Worm (Caenorhabditis elegans): ENCODE results near the gene ubc-22.

DNA sequence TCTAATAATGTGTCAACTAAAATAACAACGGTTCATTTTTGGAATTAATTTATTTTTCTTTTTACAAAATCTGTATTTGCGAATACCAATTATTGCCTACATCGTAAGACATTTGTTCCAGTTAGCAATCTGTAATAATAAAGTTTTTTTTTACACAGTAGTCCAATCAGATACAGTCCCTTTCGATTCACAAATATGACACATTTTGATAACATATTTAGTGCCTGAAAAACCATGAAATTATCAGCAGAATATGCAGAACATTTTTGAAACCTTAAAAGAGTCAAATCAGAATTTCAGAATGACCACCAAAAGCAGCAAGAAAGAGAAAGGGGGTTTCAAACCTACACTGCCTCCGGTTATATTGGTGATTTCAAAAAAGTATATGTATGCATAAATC is 10.4 kb upstream of the ubc-22 start, which contains the start of gene C06E2.2:
- TF ChIP-seq blmp-1 (tag; optimal IDR thresholded peaks at IDR 0.05) (no peak), ces-1 (GFP tag; optimal IDR thresholded peaks at IDR 0.05) (no peak), flh-1 (GFP tag; optimal IDR thresholded peaks at IDR 0.05) (no peak), nhr-12 (tag; optimal IDR thresholded peaks at IDR 0.05) (no peak), nhr-237 (tag; optimal IDR thresholded peaks at IDR 0.05) (no peak), ztf-11 (tag; optimal IDR thresholded peaks at IDR 0.05) (no peak), unc-62 (GFP tag; optimal IDR thresholded peaks at IDR 0.05) (no peak), nhr-28 (tag; optimal IDR thresholded peaks at IDR 0.05) (no peak), ham-2 (GFP tag; optimal IDR thresholded peaks at IDR 0.05) (no peak), M03D4.4 (tag; optimal IDR thresholded peaks at IDR 0.05) (no peak)
